Worm (Caenorhabditis elegans) whole organism, L1 larva: ENCODE results near the gene vang-1.

ENCODE experiments used
- C04F5.9 ChIP-seq: sonication (generic microtip); optimal IDR thresholded peaks from 2 replicates; lab custom pipeline; 2016; ENCODE audit warnings: missing genetic modification characterization, missing compliant biosample characterization
- C16A3.4 ChIP-seq: fragments of 150-350 bp; optimal IDR thresholded peaks from 2 replicates; lab custom pipeline; 2014; ENCODE audit warnings: missing biosample characterization, missing genetic modification characterization
- C34B4.2 ChIP-seq: sonication (generic microtip); optimal IDR thresholded peaks from 2 replicates; lab custom pipeline; 2017; ENCODE audit warnings: mild to moderate bottlenecking, missing genetic modification characterization, missing compliant biosample characterization
- Y116A8C.19 ChIP-seq: sonication (generic microtip); optimal IDR thresholded peaks from 2 replicates; lab custom pipeline; 2016; ENCODE audit warnings: missing compliant biosample characterization, missing genetic modification characterization, borderline replicate concordance
- aha-1 ChIP-seq: fragments of 150-350 bp; optimal IDR thresholded peaks from 2 replicates; lab custom pipeline; 2014; ENCODE audit warnings: missing biosample characterization, missing genetic modification characterization
- alr-1 ChIP-seq: fragments of 200-800 bp; sonication (Bioruptor generic); optimal IDR thresholded peaks from 2 replicates; lab custom pipeline; 2018; ENCODE audit warnings: borderline replicate concordance, mild to moderate bottlenecking, missing genetic modification characterization, missing compliant biosample characterization
- ceh-63 ChIP-seq: fragments of 200-800 bp; sonication (Bioruptor generic); optimal IDR thresholded peaks from 2 replicates; lab custom pipeline; 2018; ENCODE audit warnings: mild to moderate bottlenecking, missing genetic modification characterization, missing compliant biosample characterization
- ceh-8 ChIP-seq: fragments of 200-800 bp; sonication (Bioruptor generic); optimal IDR thresholded peaks from 2 replicates; lab custom pipeline; 2018; ENCODE audit warnings: mild to moderate bottlenecking, missing genetic modification characterization, moderate library complexity, missing compliant biosample characterization
- ceh-82 ChIP-seq, 3 experiments: fragments of 150-350 bp in 1 of 3; sonication (generic microtip) in 2 of 3; optimal IDR thresholded peaks; 2 replicates each; lab custom pipeline; 2014 to 2017; ENCODE audit warnings: missing biosample characterization in 3 of 3, missing genetic modification characterization in 3 of 3
- ceh-88 ChIP-seq: fragments of 200-800 bp; sonication (Bioruptor generic); IDR thresholded peaks from 2 replicates; pipeline ENCODE4 v1.3.6; 2022; ENCODE audit warnings: missing genetic modification characterization, missing compliant biosample characterization
- dpl-1 ChIP-seq, 3 experiments: fragments of 150-350 bp in 2 of 3; sonication (generic microtip) in 1 of 3; optimal IDR thresholded peaks; 2 replicates each; lab custom pipeline; 2014 to 2017; ENCODE audit warnings: missing biosample characterization in 3 of 3, missing genetic modification characterization in 3 of 3, missing genetic modification reagents in 3 of 3
- efl-1 ChIP-seq, 4 experiments: fragments of 150-350 bp; optimal IDR thresholded peaks in 3 of 4; peaks in 1 of 4; 1 replicate in 1 of 4; 2 replicates in 3 of 4; lab custom pipeline; 2014; ENCODE audit warnings: missing biosample characterization in 2 of 4, missing genetic modification characterization in 2 of 4, missing genetic modification reagents in 2 of 4
- egl-13 ChIP-seq: sonication (generic microtip); optimal IDR thresholded peaks from 2 replicates; lab custom pipeline; 2016; ENCODE audit warnings: missing genotype, missing genetic modification reagents, missing genetic modification characterization, missing compliant biosample characterization
- fos-1 ChIP-seq: fragments of 150-350 bp; optimal IDR thresholded peaks from 2 replicates; lab custom pipeline; 2014; ENCODE audit warnings: missing biosample characterization, missing genetic modification characterization
- grh-1 ChIP-seq: fragments of 200-800 bp; sonication (Bioruptor generic); IDR thresholded peaks from 2 replicates; pipeline ENCODE4 v1.3.6; 2022; ENCODE audit warnings: missing genetic modification reagents, missing genetic modification characterization, missing compliant biosample characterization
- hlh-17 ChIP-seq: fragments of 200-800 bp; sonication (Bioruptor generic); optimal IDR thresholded peaks from 2 replicates; lab custom pipeline; 2018; ENCODE audit warnings: missing genetic modification characterization, mild to moderate bottlenecking, missing compliant biosample characterization, moderate library complexity, borderline replicate concordance
- hlh-4 ChIP-seq: sonication (generic microtip); optimal IDR thresholded peaks from 2 replicates; lab custom pipeline; 2016; ENCODE audit warnings: mild to moderate bottlenecking, missing genetic modification characterization, missing compliant biosample characterization
- hpl-2 ChIP-seq: fragments of 150-350 bp; optimal IDR thresholded peaks from 2 replicates; lab custom pipeline; 2014; ENCODE audit warnings: missing biosample characterization, missing genetic modification reagents, missing genetic modification characterization
- lin-13 ChIP-seq: fragments of 150-350 bp; optimal IDR thresholded peaks from 2 replicates; lab custom pipeline; 2014; ENCODE audit warnings: missing biosample characterization, missing genetic modification reagents, missing genetic modification characterization
- lin-14 ChIP-seq: fragments of 200-800 bp; sonication (Bioruptor generic); optimal IDR thresholded peaks from 2 replicates; lab custom pipeline; 2018; ENCODE audit warnings: mild to moderate bottlenecking, missing genetic modification characterization, moderate library complexity, missing compliant biosample characterization
- lin-15B ChIP-seq: fragments of 150-350 bp; sonication (generic microtip); optimal IDR thresholded peaks from 3 replicates; lab custom pipeline; 2014; ENCODE audit warnings: missing biosample characterization, missing genetic modification characterization
- lin-35 ChIP-seq, 2 experiments: fragments of 150-350 bp; optimal IDR thresholded peaks; 2 replicates each; lab custom pipeline; 2014; ENCODE audit warnings: missing biosample characterization in 2 of 2, missing genetic modification characterization in 2 of 2, missing genetic modification reagents in 2 of 2
- lsy-2 ChIP-seq, 2 experiments: fragments of 150-350 bp; optimal IDR thresholded peaks; 2 replicates each; lab custom pipeline; 2014; ENCODE audit warnings: missing biosample characterization in 2 of 2, missing genetic modification characterization in 2 of 2
- mab-9 ChIP-seq: fragments of 200-800 bp; sonication (Bioruptor generic); IDR thresholded peaks from 2 replicates; pipeline ENCODE4 v1.3.6; 2022; ENCODE audit warnings: missing genetic modification reagents, missing genetic modification characterization, missing compliant biosample characterization
- mdl-1 ChIP-seq, 2 experiments: fragments of 150-350 bp; optimal IDR thresholded peaks; 2 replicates each; lab custom pipeline; 2014 to 2017; ENCODE audit warnings: missing biosample characterization in 2 of 2, missing genetic modification characterization in 2 of 2, inconsistent platforms in 1 of 2
- mef-2 ChIP-seq: fragments of 150-350 bp; optimal IDR thresholded peaks from 2 replicates; lab custom pipeline; 2014; ENCODE audit warnings: missing biosample characterization, missing genetic modification characterization
- nhr-20 ChIP-seq: sonication (generic microtip); optimal IDR thresholded peaks from 2 replicates; lab custom pipeline; 2016; ENCODE audit warnings: mild to moderate bottlenecking, missing genetic modification characterization, missing compliant biosample characterization
- nhr-237 ChIP-seq: fragments of 150-350 bp; optimal IDR thresholded peaks from 2 replicates; lab custom pipeline; 2014; ENCODE audit warnings: missing biosample characterization, missing genetic modification characterization
- nhr-28 ChIP-seq: fragments of 150-350 bp; optimal IDR thresholded peaks from 2 replicates; lab custom pipeline; 2014; ENCODE audit warnings: missing biosample characterization, missing genetic modification characterization
- nhr-47 ChIP-seq: sonication (generic microtip); optimal IDR thresholded peaks from 2 replicates; lab custom pipeline; 2016; ENCODE audit warnings: mild to moderate bottlenecking, missing genetic modification characterization, moderate library complexity, missing compliant biosample characterization
- nhr-71 ChIP-seq: sonication (generic microtip); optimal IDR thresholded peaks from 2 replicates; lab custom pipeline; 2016; ENCODE audit warnings: mild to moderate bottlenecking, missing genetic modification characterization, moderate library complexity, missing compliant biosample characterization
- nhr-90 ChIP-seq: sonication (generic microtip); optimal IDR thresholded peaks from 2 replicates; lab custom pipeline; 2016; ENCODE audit warnings: mild to moderate bottlenecking, missing genetic modification characterization, missing compliant biosample characterization; ENCODE audit not compliant: poor library complexity
- pax-3 ChIP-seq: fragments of 200-800 bp; sonication (Bioruptor generic); optimal IDR thresholded peaks from 2 replicates; lab custom pipeline; 2018; ENCODE audit warnings: mild to moderate bottlenecking, missing genetic modification characterization, moderate library complexity, missing compliant biosample characterization
- rnt-1 ChIP-seq: sonication (generic microtip); optimal IDR thresholded peaks from 2 replicates; lab custom pipeline; 2016; ENCODE audit warnings: mild to moderate bottlenecking, missing genetic modification characterization, moderate library complexity, missing compliant biosample characterization
- snpc-4 ChIP-seq: fragments of 150-350 bp; optimal IDR thresholded peaks from 2 replicates; lab custom pipeline; 2014; ENCODE audit warnings: missing biosample characterization, missing genetic modification characterization
- snu-23 ChIP-seq: sonication (generic microtip); optimal IDR thresholded peaks from 2 replicates; lab custom pipeline; 2016; ENCODE audit warnings: missing genetic modification characterization, missing compliant biosample characterization
- sptf-1 ChIP-seq: fragments of 150-350 bp; optimal IDR thresholded peaks from 2 replicates; lab custom pipeline; 2014; ENCODE audit warnings: missing biosample characterization, missing genetic modification characterization
- swsn-7 ChIP-seq: sonication (generic microtip); optimal IDR thresholded peaks from 2 replicates; lab custom pipeline; 2016; ENCODE audit warnings: missing genetic modification characterization, missing compliant biosample characterization
- tlp-1 ChIP-seq: fragments of 150-350 bp; optimal IDR thresholded peaks from 2 replicates; lab custom pipeline; 2014; ENCODE audit warnings: missing biosample characterization, missing genetic modification characterization
- unc-130 ChIP-seq: fragments of 150-350 bp; optimal IDR thresholded peaks from 2 replicates; lab custom pipeline; 2017; ENCODE audit warnings: missing biosample characterization, missing genetic modification characterization, inconsistent platforms
- unc-30 ChIP-seq: sonication (generic microtip); optimal IDR thresholded peaks from 2 replicates; lab custom pipeline; 2017; ENCODE audit warnings: missing biosample characterization, missing genetic modification characterization
- unc-62 ChIP-seq: fragments of 150-350 bp; optimal IDR thresholded peaks from 2 replicates; lab custom pipeline; 2014; ENCODE audit warnings: missing biosample characterization, missing genetic modification reagents, missing genetic modification characterization
- zip-4 ChIP-seq: fragments of 200-800 bp; sonication (Bioruptor generic); optimal IDR thresholded peaks from 2 replicates; lab custom pipeline; 2018; ENCODE audit warnings: mild to moderate bottlenecking, missing genetic modification characterization, moderate library complexity, missing compliant biosample characterization
- ztf-4 ChIP-seq: fragments of 150-350 bp; optimal IDR thresholded peaks from 2 replicates; lab custom pipeline; 2014; ENCODE audit warnings: missing biosample characterization, missing genetic modification characterization

Gene vang-1

DNA sequence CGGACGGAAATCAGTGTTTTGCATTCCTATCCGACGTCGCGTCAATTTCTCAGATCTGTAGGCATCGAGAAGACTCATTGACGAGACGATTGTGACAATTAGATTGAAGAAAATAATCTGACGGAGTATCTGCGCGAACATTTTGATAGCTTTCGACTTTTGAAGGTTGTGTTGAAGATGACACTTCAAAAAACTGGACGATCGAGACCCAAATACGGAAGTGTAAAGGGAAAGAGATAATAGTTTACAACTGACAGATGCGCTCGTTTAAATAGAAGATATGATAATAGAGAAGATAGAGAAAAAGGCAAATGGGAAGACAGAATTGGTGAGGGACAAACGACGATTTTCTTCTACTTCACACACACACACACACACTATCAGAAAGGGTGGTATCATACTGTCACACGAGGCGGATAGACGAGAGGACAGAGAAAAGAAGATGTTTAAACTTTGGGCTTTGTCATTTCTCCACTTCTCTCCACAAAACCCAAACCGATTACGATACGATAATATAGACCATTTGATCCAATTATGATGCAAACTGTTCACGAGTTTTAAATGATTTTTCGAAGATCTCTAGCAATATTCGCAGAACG, 5.6 kb downstream of the vang-1 start, which contains the start of gene B0410.3 (continued):
- TF ChIP-seq tlp-1 (no peak), lin-14 (peak; percentile 83)

DNA sequence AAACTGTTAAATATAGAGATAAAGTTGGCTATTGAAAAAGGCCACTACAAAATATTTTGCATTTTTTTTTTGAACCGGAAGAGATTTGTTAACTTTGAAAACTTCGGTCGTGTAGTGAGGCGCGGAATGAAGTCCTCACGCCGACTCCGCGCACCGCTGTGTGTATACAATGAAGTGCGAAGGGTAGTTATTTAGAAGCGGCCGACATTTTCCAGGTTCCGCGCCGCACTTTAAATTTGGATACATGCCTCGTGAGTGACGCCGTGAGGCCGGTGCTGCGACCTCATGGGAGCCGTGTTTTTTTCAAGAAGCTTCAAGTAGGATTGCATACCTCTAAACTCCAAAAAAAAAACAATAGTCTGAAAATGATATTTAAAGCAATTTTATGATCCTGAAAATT, 6.2 kb downstream of the vang-1 start:
- TF ChIP-seq lin-13 = peak; percentile 11
- no peak for TF ChIP-seq mef-2
- no peak for TF ChIP-seq zip-4 (GFP tag; lab: Kevin White, UChicago)
- TF ChIP-seq unc-130 (tag; lab: Kevin White, UChicago) = no peak
- TF ChIP-seq mdl-1 (tag; optimal IDR thresholded peaks at IDR 0.05; lab: Kevin White, UChicago) = no peak
- no peak for TF ChIP-seq ztf-4 (tag; lab: Kevin White, UChicago)
- no peak for TF ChIP-seq sptf-1 (tag; lab: Kevin White, UChicago)
- TF ChIP-seq grh-1 (GFP tag; lab: Robert Waterston, UW) = 0 out of 2 replicates have a peak, but pooled peaks have one; percentile 10
- TF ChIP-seq ceh-8 = no peak
- TF ChIP-seq rnt-1 = peak; percentile 31
- no peak for TF ChIP-seq nhr-90 (tag; lab: Kevin White, UChicago)
- peak; percentile 95 for TF ChIP-seq snpc-4 (tag; lab: Kevin White, UChicago)
- no peak for TF ChIP-seq tlp-1
- TF ChIP-seq C16A3.4 (tag; lab: Kevin White, UChicago) = no peak
- no peak for TF ChIP-seq egl-13 (tag; lab: Kevin White, UChicago)
- TF ChIP-seq fos-1 (tag; lab: Kevin White, UChicago) = no peak
- TF ChIP-seq lin-15B (tag; lab: Kevin White, UChicago) = no peak
- TF ChIP-seq, all 84 proteins: peak for 4

DNA sequence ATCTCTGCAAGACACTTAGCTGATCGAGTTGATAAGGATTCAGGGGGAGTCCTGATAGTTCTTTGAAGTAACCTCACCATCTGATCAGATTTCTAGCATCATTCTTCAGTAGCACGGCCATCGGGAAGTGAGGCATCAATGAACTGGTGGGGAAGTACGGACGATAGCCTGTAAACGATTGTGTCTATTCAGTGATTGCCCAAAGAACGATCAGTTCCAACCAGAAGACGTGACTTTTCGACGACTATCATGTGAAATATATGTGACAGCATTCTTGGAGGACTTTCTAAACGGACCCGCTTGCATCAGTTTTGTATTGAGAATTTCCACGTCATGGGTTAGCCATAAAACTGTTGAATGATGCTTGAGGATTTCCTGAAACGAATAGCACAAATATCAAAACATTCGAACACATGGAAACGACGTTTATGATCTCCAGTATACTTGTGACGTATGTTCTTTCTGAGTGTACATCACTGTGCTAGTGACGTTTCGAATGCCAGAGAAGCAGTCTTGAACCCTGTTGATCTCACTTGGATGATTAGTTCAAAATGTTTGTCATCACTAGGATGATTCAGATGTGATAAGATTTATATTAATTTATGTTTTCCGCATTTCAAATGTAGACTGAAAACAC, 7.5 kb downstream of the vang-1 start:
- TF ChIP-seq nhr-47 (peak; percentile 51), snpc-4 (tag; lab: Kevin White, UChicago) (no peak), Y116A8C.19 (tag; lab: Kevin White, UChicago) (no peak), C04F5.9 (tag; lab: Kevin White, UChicago) (no peak), lsy-2 (tag; optimal IDR thresholded peaks at IDR 0.05; lab: Kevin White, UChicago) (no peak), grh-1 (GFP tag; lab: Robert Waterston, UW) (peak; percentile 50; the same call in 1 of the 2 replicates), nhr-237 (tag; lab: Kevin White, UChicago) (no peak), unc-130 (tag; lab: Kevin White, UChicago) (no peak), unc-62 (GFP tag; lab: Kevin White, UChicago) (no peak), efl-1 (optimal IDR thresholded peaks at IDR 0.05; lab: Kevin White, UChicago) (no peak), efl-1 (GFP tag; optimal IDR thresholded peaks at IDR 0.05 in 1 of 2; lab: Kevin White, UChicago) (peak in 1 of 2 experiments; percentile 87), alr-1 (tag; lab: Kevin White, UChicago) (no peak), swsn-7 (no peak), pax-3 (tag; lab: Kevin White, UChicago) (no peak), nhr-28 (tag; lab: Kevin White, UChicago) (no peak), lin-35 (GFP tag; optimal IDR thresholded peaks at IDR 0.05; lab: Kevin White, UChicago) (peak in 1 of 2 experiments; percentile 43), C34B4.2 (tag; lab: Kevin White, UChicago) (no peak), lin-15B (tag; lab: Kevin White, UChicago) (no peak), fos-1 (tag; lab: Kevin White, UChicago) (no peak), mef-2 (no peak), mab-9 (GFP tag; lab: Robert Waterston, UW) (no peak), hpl-2 (GFP tag; lab: Kevin White, UChicago) (no peak), nhr-90 (tag; lab: Kevin White, UChicago) (peak; percentile 72), ceh-88 (GFP tag; lab: Robert Waterston, UW) (no peak), hlh-17 (GFP tag; lab: Kevin White, UChicago) (no peak), unc-30 (tag; lab: Kevin White, UChicago) (no peak), rnt-1 (no peak), ceh-63 (GFP tag; lab: Kevin White, UChicago) (no peak), nhr-71 (peak; percentile 76), hlh-4 (tag; lab: Kevin White, UChicago) (no peak), egl-13 (tag; lab: Kevin White, UChicago) (no peak), snu-23 (GFP tag; lab: Kevin White, UChicago) (peak; percentile 55), nhr-20 (tag; lab: Kevin White, UChicago) (peak; percentile 70), zip-4 (GFP tag; lab: Kevin White, UChicago) (no peak), aha-1 (tag; lab: Kevin White, UChicago) (no peak), ceh-82 (tag; optimal IDR thresholded peaks at IDR 0.05; lab: Kevin White, UChicago) (no peak), lin-14 (peak; percentile 52), dpl-1 (GFP tag; optimal IDR thresholded peaks at IDR 0.05; lab: Kevin White, UChicago) (no peak)
